Fruit fly (Drosophila melanogaster) whole organism, prepupa: Measurements from ENCODE around the gene CG14817.

ENCODE experiments used
- Blimp-1 ChIP-seq: fragments of 200-800 bp; sonication (Bioruptor generic); optimal IDR thresholded peaks from 3 replicates; lab custom pipeline; 2017; ENCODE audit warnings: missing biosample characterization, missing genetic modification characterization, mild to moderate bottlenecking, moderate library complexity, missing genetic modification reagents
- CG10669 ChIP-seq: fragments of 200-800 bp; sonication (Bioruptor generic); optimal IDR thresholded peaks from 3 replicates; lab custom pipeline; 2018; ENCODE audit warnings: missing biosample characterization, mild to moderate bottlenecking, missing genetic modification characterization, moderate library complexity
- CG11294 ChIP-seq: fragments of 200-800 bp; sonication (Bioruptor generic); IDR thresholded peaks from 2 replicates; pipeline ENCODE4 v1.3.6; 2022; ENCODE audit warnings: missing biosample characterization, missing genetic modification characterization
- CG11762 ChIP-seq: fragments of 200-800 bp; sonication (Bioruptor generic); optimal IDR thresholded peaks from 3 replicates; lab custom pipeline; 2016; ENCODE audit warnings: missing biosample characterization, missing genetic modification characterization; ENCODE audit not compliant: insufficient read depth
- CG11902 ChIP-seq: fragments of 200-800 bp; sonication (Bioruptor generic); optimal IDR thresholded peaks from 3 replicates; lab custom pipeline; 2016; ENCODE audit warnings: missing biosample characterization, missing genetic modification characterization
- CG1621 ChIP-seq: fragments of 200-800 bp; sonication (Bioruptor generic); optimal IDR thresholded peaks from 3 replicates; lab custom pipeline; 2018; ENCODE audit warnings: missing biosample characterization, mild to moderate bottlenecking, missing genetic modification characterization
- CG3032 ChIP-seq: fragments of 200-800 bp; optimal IDR thresholded peaks from 2 replicates; lab custom pipeline; 2019; ENCODE audit warnings: missing biosample characterization, mild to moderate bottlenecking, missing genetic modification characterization, moderate library complexity
- CG31627 ChIP-seq: fragments of 200-800 bp; sonication (Bioruptor generic); optimal IDR thresholded peaks from 3 replicates; lab custom pipeline; 2016; ENCODE audit warnings: missing biosample characterization, missing genetic modification characterization
- CG32006 ChIP-seq: fragments of 200-800 bp; sonication (Bioruptor generic); optimal IDR thresholded peaks from 3 replicates; lab custom pipeline; 2017; ENCODE audit warnings: missing biosample characterization, mild to moderate bottlenecking, missing genetic modification characterization
- CG34406 ChIP-seq: fragments of 200-800 bp; sonication (Bioruptor generic); optimal IDR thresholded peaks from 3 replicates; lab custom pipeline; 2016; ENCODE audit warnings: missing biosample characterization, missing genetic modification characterization
- CG3919 ChIP-seq: fragments of 200-800 bp; sonication (Bioruptor generic); optimal IDR thresholded peaks from 3 replicates; lab custom pipeline; 2016; ENCODE audit warnings: missing biosample characterization, missing genetic modification characterization
- CG4318 ChIP-seq: fragments of 200-800 bp; sonication (Bioruptor generic); optimal IDR thresholded peaks from 3 replicates; lab custom pipeline; 2017; ENCODE audit warnings: missing biosample characterization, mild to moderate bottlenecking, missing genetic modification characterization
- CG6163 ChIP-seq: fragments of 200-800 bp; sonication (Bioruptor generic); IDR thresholded peaks from 3 replicates; pipeline ENCODE4 v1.3.6; 2022; ENCODE audit warnings: missing biosample characterization, missing genetic modification characterization
- CG6276 ChIP-seq: fragments of 200-800 bp; sonication (Bioruptor generic); optimal IDR thresholded peaks from 2 replicates; lab custom pipeline; 2017; ENCODE audit warnings: missing biosample characterization, mild to moderate bottlenecking, missing genetic modification characterization
- CG6792 ChIP-seq: fragments of 200-800 bp; sonication (Bioruptor generic); optimal IDR thresholded peaks from 3 replicates; lab custom pipeline; 2016; ENCODE audit warnings: missing biosample characterization, missing genetic modification characterization
- CG6808 ChIP-seq: fragments of 200-800 bp; sonication (Bioruptor generic); optimal IDR thresholded peaks from 3 replicates; lab custom pipeline; 2017; ENCODE audit warnings: missing biosample characterization, missing genetic modification characterization, mild to moderate bottlenecking, moderate library complexity, missing genetic modification reagents
- CG7368 ChIP-seq: fragments of 200-800 bp; sonication (Bioruptor generic); optimal IDR thresholded peaks from 3 replicates; lab custom pipeline; 2016; ENCODE audit warnings: missing biosample characterization, missing genetic modification characterization
- CG8119 ChIP-seq: fragments of 200-800 bp; sonication (Bioruptor generic); IDR thresholded peaks from 3 replicates; pipeline ENCODE4 v1.3.6; 2022; ENCODE audit warnings: missing biosample characterization, missing genetic modification characterization
- CG8319 ChIP-seq: fragments of 200-800 bp; sonication (Bioruptor generic); optimal IDR thresholded peaks from 3 replicates; lab custom pipeline; 2016; ENCODE audit warnings: missing biosample characterization, missing genetic modification characterization
- CG8632 ChIP-seq: fragments of 200-800 bp; sonication (Bioruptor generic); optimal IDR thresholded peaks from 3 replicates; lab custom pipeline; 2016; ENCODE audit warnings: missing biosample characterization, missing genetic modification characterization
- Eip75B ChIP-seq: fragments of 200-800 bp; sonication (Bioruptor generic); optimal IDR thresholded peaks from 3 replicates; lab custom pipeline; 2016; ENCODE audit warnings: missing biosample characterization, missing genetic modification characterization
- Eip78C ChIP-seq: fragments of 200-800 bp; sonication (Bioruptor generic); peaks from one replicate; lab custom pipeline; 2016; ENCODE audit warnings: missing biosample characterization, missing genetic modification characterization
- Eip93F ChIP-seq: fragments of 200-800 bp; sonication (Bioruptor generic); optimal IDR thresholded peaks from 2 replicates; lab custom pipeline; 2016; ENCODE audit warnings: missing biosample characterization, mild to moderate bottlenecking, missing genetic modification characterization
- Ets21C ChIP-seq: fragments of 200-800 bp; sonication (Bioruptor generic); optimal IDR thresholded peaks from 3 replicates; lab custom pipeline; 2016; ENCODE audit warnings: missing biosample characterization, missing genetic modification characterization
- Ets96B ChIP-seq: fragments of 200-800 bp; optimal IDR thresholded peaks from 2 replicates; lab custom pipeline; 2019; ENCODE audit warnings: missing biosample characterization, mild to moderate bottlenecking, missing genetic modification characterization, moderate library complexity
- Hr38 ChIP-seq: sonication (Bioruptor generic); optimal IDR thresholded peaks from 2 replicates; lab custom pipeline; 2016; ENCODE audit warnings: missing biosample characterization, missing genetic modification characterization
- Hr4 ChIP-seq: fragments of 200-800 bp; sonication (Bioruptor generic); optimal IDR thresholded peaks from 3 replicates; lab custom pipeline; 2016; ENCODE audit warnings: missing biosample characterization, missing genetic modification characterization
- Lpt ChIP-seq: fragments of 200-800 bp; sonication (Bioruptor generic); optimal IDR thresholded peaks from 3 replicates; lab custom pipeline; 2016; ENCODE audit warnings: missing biosample characterization, missing genetic modification characterization
- Met ChIP-seq: fragments of 200-800 bp; sonication (Bioruptor generic); optimal IDR thresholded peaks from 3 replicates; lab custom pipeline; 2016; ENCODE audit warnings: missing biosample characterization, missing genetic modification characterization
- OdsH ChIP-seq: fragments of 200-800 bp; sonication (Bioruptor generic); optimal IDR thresholded peaks from 3 replicates; lab custom pipeline; 2016; ENCODE audit warnings: missing biosample characterization, missing genetic modification characterization
- Sox102F ChIP-seq: fragments of 200-800 bp; sonication (Bioruptor generic); optimal IDR thresholded peaks from 2 replicates; lab custom pipeline; 2016; ENCODE audit warnings: missing biosample characterization, mild to moderate bottlenecking, missing genetic modification characterization
- Sox14 ChIP-seq: fragments of 200-800 bp; sonication (Bioruptor generic); optimal IDR thresholded peaks from 3 replicates; lab custom pipeline; 2016; ENCODE audit warnings: missing biosample characterization, missing genetic modification characterization
- Sox15 ChIP-seq: fragments of 200-800 bp; sonication (Bioruptor generic); optimal IDR thresholded peaks from 3 replicates; lab custom pipeline; 2016; ENCODE audit warnings: missing biosample characterization, missing genetic modification characterization
- acj6 ChIP-seq: fragments of 200-800 bp; sonication (Bioruptor generic); optimal IDR thresholded peaks from 3 replicates; lab custom pipeline; 2016; ENCODE audit warnings: missing biosample characterization, missing genetic modification characterization
- dac ChIP-seq: fragments of 200-800 bp; sonication (Bioruptor generic); optimal IDR thresholded peaks from 2 replicates; lab custom pipeline; 2017; ENCODE audit warnings: missing biosample characterization, mild to moderate bottlenecking, missing genetic modification characterization
- dsx ChIP-seq: fragments of 200-800 bp; optimal IDR thresholded peaks from 3 replicates; lab custom pipeline; 2019; ENCODE audit warnings: missing biosample characterization, mild to moderate bottlenecking, missing genetic modification characterization, moderate library complexity; ENCODE audit not compliant: poor library complexity, severe bottlenecking
- eg ChIP-seq: fragments of 200-800 bp; sonication (Bioruptor generic); IDR thresholded peaks from 3 replicates; pipeline ENCODE4 v1.3.6; 2022; ENCODE audit warnings: missing biosample characterization, missing genetic modification characterization
- fd59A ChIP-seq: fragments of 200-800 bp; sonication (Bioruptor generic); optimal IDR thresholded peaks from 2 replicates; lab custom pipeline; 2017; ENCODE audit warnings: missing biosample characterization, mild to moderate bottlenecking, missing genetic modification characterization, missing genetic modification reagents
- fd85E ChIP-seq: fragments of 200-800 bp; sonication (Bioruptor generic); optimal IDR thresholded peaks from 3 replicates; lab custom pipeline; 2016; ENCODE audit warnings: missing biosample characterization, missing genetic modification characterization
- fkh ChIP-seq: fragments of 200-800 bp; sonication (Bioruptor generic); optimal IDR thresholded peaks from 3 replicates; lab custom pipeline; 2017; ENCODE audit warnings: missing biosample characterization, mild to moderate bottlenecking, missing genetic modification characterization, moderate library complexity
- lz ChIP-seq: fragments of 200-800 bp; sonication (Bioruptor generic); optimal IDR thresholded peaks from 3 replicates; lab custom pipeline; 2016; ENCODE audit warnings: missing biosample characterization, missing genetic modification characterization
- net ChIP-seq: fragments of 200-800 bp; sonication (Bioruptor generic); optimal IDR thresholded peaks from 3 replicates; lab custom pipeline; 2016; ENCODE audit warnings: missing biosample characterization, missing genetic modification characterization
- pdm3 ChIP-seq: fragments of 200-800 bp; sonication (Bioruptor generic); optimal IDR thresholded peaks from 3 replicates; lab custom pipeline; 2016; ENCODE audit warnings: missing biosample characterization, missing genetic modification characterization
- salr ChIP-seq, 2 experiments: fragments of 200-800 bp; sonication (Bioruptor generic); optimal IDR thresholded peaks; 3 replicates each; lab custom pipeline; 2016 to 2018; ENCODE audit warnings: missing biosample characterization in 2 of 2, missing genetic modification characterization in 2 of 2, mild to moderate bottlenecking in 1 of 2
- spab ChIP-seq: fragments of 200-800 bp; sonication (Bioruptor generic); optimal IDR thresholded peaks from 2 replicates; lab custom pipeline; 2017; ENCODE audit warnings: missing biosample characterization, mild to moderate bottlenecking, missing genetic modification characterization, missing genetic modification reagents
- ss ChIP-seq, 2 experiments: fragments of 200-800 bp; sonication (Bioruptor generic); optimal IDR thresholded peaks; 2 replicates in 1 of 2; 3 replicates in 1 of 2; lab custom pipeline; 2017 to 2018; ENCODE audit warnings: mild to moderate bottlenecking in 2 of 2, missing biosample characterization in 2 of 2, missing genetic modification characterization in 2 of 2, moderate library complexity in 1 of 2
- svp ChIP-seq: fragments of 200-800 bp; sonication (Bioruptor generic); peaks from one replicate; lab custom pipeline; 2016; ENCODE audit warnings: missing biosample characterization, missing genetic modification characterization
- topi ChIP-seq: fragments of 200-800 bp; sonication (Bioruptor generic); optimal IDR thresholded peaks from 3 replicates; lab custom pipeline; 2016; ENCODE audit warnings: missing biosample characterization, missing genetic modification characterization
- vri ChIP-seq: fragments of 200-800 bp; sonication (Bioruptor generic); optimal IDR thresholded peaks from 3 replicates; lab custom pipeline; 2016; ENCODE audit warnings: missing biosample characterization, mild to moderate bottlenecking, missing genetic modification characterization

The CG14817 gene

DNA sequence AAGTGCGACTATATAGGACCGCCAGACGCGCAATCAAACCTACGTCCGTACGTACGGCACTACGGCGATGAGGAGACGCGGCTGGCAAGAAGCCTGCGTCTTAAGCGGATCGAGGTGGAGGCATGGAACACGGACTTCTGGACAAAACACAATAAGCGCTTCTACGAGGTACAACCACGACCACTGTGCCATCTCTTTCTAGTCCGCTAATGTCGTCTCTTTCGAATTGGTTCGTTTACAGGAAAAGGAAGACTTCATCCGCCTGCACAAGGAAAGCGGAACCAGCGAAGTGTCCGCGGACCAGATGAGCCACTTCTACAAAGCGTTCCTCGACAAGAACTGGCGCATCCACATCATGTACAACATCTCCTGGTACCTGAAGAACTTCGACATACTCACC lies 3.7 kb upstream of the CG14817 start:
- TF ChIP-seq ss (GFP tag; optimal IDR thresholded peaks at IDR 0.05; lab: Kevin White, UChicago) (no peak), OdsH (GFP tag; lab: Kevin White, UChicago) (no peak), Eip78C (GFP tag; lab: Kevin White, UChicago) (no peak), Hr38 (GFP tag; lab: Kevin White, UChicago) (no peak), Sox102F (GFP tag; lab: Kevin White, UChicago) (no peak), acj6 (GFP tag; lab: Kevin White, UChicago) (no peak), salr (GFP tag; optimal IDR thresholded peaks at IDR 0.05; lab: Kevin White, UChicago) (no peak), CG3919 (GFP tag; lab: Kevin White, UChicago) (no peak), Hr4 (GFP tag; lab: Kevin White, UChicago) (no peak), CG3032 (tag; lab: Kevin White, UChicago) (no peak), Met (GFP tag; lab: Kevin White, UChicago) (no peak), Lpt (GFP tag; lab: Kevin White, UChicago) (no peak), lz (GFP tag; lab: Kevin White, UChicago) (no peak)

DNA sequence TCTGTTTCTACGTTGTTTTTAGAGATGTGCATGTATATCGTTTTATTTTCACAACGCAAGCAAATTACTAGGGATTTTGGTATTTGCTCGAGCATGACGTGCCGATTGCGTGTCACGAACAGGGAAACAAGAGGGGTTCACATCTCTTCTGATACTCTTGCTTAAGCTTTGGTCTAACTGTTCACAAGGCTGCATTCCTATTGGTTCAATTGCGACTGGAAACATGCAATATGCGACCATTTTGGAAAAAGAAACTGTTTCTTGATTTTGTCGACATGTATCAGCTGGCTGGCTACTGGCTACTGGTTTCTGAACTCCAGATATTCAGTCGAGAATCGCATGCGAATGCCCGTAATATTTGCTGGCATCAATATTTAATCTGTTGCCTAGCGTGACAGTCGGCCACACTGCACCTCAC lies 3.1 kb upstream of the CG14817 start, which contains the start of gene Coa8:
Coa8 (plus strand) TSS at position 144 of the 418 bp plus-strand sequence.
- TF ChIP-seq fd59A (GFP tag; lab: Kevin White, UChicago), result no peak
- peak; percentile 59; the same call in 2 of the 3 replicates for TF ChIP-seq eg (GFP tag; lab: Robert Waterston, UW)
- peak; percentile 2 for TF ChIP-seq Ets21C (GFP tag; lab: Kevin White, UChicago)
- TF ChIP-seq CG7368 (GFP tag; lab: Kevin White, UChicago), result no peak
- TF ChIP-seq CG6808 (GFP tag; lab: Kevin White, UChicago), result no peak
- no peak for TF ChIP-seq dsx (GFP tag; lab: Kevin White, UChicago)
- no peak for TF ChIP-seq vri (GFP tag; lab: Kevin White, UChicago)
- no peak for TF ChIP-seq CG1621 (tag; lab: Kevin White, UChicago)
- no peak for TF ChIP-seq Met (GFP tag; lab: Kevin White, UChicago)
- no peak for TF ChIP-seq net
- TF ChIP-seq fd85E, result no peak
- TF ChIP-seq CG3032 (tag; lab: Kevin White, UChicago), result peak; percentile 48
- peak; percentile 70 for TF ChIP-seq Eip78C (GFP tag; lab: Kevin White, UChicago)
- TF ChIP-seq ss (GFP tag; optimal IDR thresholded peaks at IDR 0.05; lab: Kevin White, UChicago), result no peak
- TF ChIP-seq topi (GFP tag; lab: Kevin White, UChicago), result peak; percentile 43
- no peak for TF ChIP-seq Hr38 (GFP tag; lab: Kevin White, UChicago)
- TF ChIP-seq CG4318 (GFP tag; lab: Kevin White, UChicago), result no peak
- peak; percentile 46; the same call in 2 of the 3 replicates for TF ChIP-seq CG6163 (GFP tag; lab: Robert Waterston, UW)
- TF ChIP-seq svp (GFP tag; lab: Kevin White, UChicago), result peak; percentile 14
- TF ChIP-seq Blimp-1, result no peak
- TF ChIP-seq Eip75B, result no peak
- TF ChIP-seq CG34406, result no peak
- no peak for TF ChIP-seq CG10669 (GFP tag; lab: Kevin White, UChicago)
- TF ChIP-seq dac (GFP tag; lab: Kevin White, UChicago), result no peak
- peak; percentile 7 for TF ChIP-seq CG6792 (GFP tag; lab: Kevin White, UChicago)
- no peak for TF ChIP-seq fkh (GFP tag; lab: Kevin White, UChicago)
- no peak for TF ChIP-seq Eip93F (GFP tag; lab: Kevin White, UChicago)
- TF ChIP-seq pdm3, result no peak
- TF ChIP-seq CG8119 (GFP tag; lab: Robert Waterston, UW), result no peak
- TF ChIP-seq CG3919 (GFP tag; lab: Kevin White, UChicago), result peak; percentile 40
- no peak for TF ChIP-seq CG11762 (GFP tag; lab: Kevin White, UChicago)
- no peak for TF ChIP-seq CG6276 (GFP tag; lab: Kevin White, UChicago)
- TF ChIP-seq CG8319, result no peak
- peak; percentile 10 for TF ChIP-seq Ets96B (tag; lab: Kevin White, UChicago)
- no peak for TF ChIP-seq OdsH (GFP tag; lab: Kevin White, UChicago)
- TF ChIP-seq CG8632 (GFP tag; lab: Kevin White, UChicago), result no peak
- TF ChIP-seq CG32006, result peak; percentile 33
- peak; percentile 5 for TF ChIP-seq Sox15 (GFP tag; lab: Kevin White, UChicago)
- TF ChIP-seq CG31627 (GFP tag; lab: Kevin White, UChicago), result peak; percentile 41
- TF ChIP-seq Hr4 (GFP tag; lab: Kevin White, UChicago), result no peak
- no peak for TF ChIP-seq CG11902 (GFP tag; lab: Kevin White, UChicago)
- TF ChIP-seq spab (GFP tag; lab: Kevin White, UChicago), result no peak
- peak; percentile 40 for TF ChIP-seq Sox14 (GFP tag; lab: Kevin White, UChicago)
- 0 out of 2 replicates have a peak, but pooled peaks have one; percentile 29 for TF ChIP-seq CG11294 (GFP tag; lab: Robert Waterston, UW)
- no peak for TF ChIP-seq Sox102F (GFP tag; lab: Kevin White, UChicago)
